Fruit fly (Drosophila melanogaster) whole organism, pupa: ENCODE data around the gene alpha-Spec.

ENCODE experiments used
- CG10348 ChIP-seq: fragments of 200-800 bp; sonication (Bioruptor generic); IDR thresholded peaks from 2 replicates; pipeline ENCODE4 v1.3.6; 2022; ENCODE audit warnings: missing biosample characterization, missing genetic modification characterization
- CG12605 ChIP-seq: fragments of 200-800 bp; sonication (Bioruptor generic); IDR thresholded peaks from 2 replicates; pipeline ENCODE4 v1.3.6; 2022; ENCODE audit warnings: missing biosample characterization, missing genetic modification characterization
- CG13204 ChIP-seq: fragments of 200-800 bp; sonication (Bioruptor generic); optimal IDR thresholded peaks from 2 replicates; lab custom pipeline; 2018; ENCODE audit warnings: missing biosample characterization, mild to moderate bottlenecking, missing genetic modification characterization, moderate library complexity
- CG14655 ChIP-seq: fragments of 200-800 bp; sonication (Bioruptor generic); optimal IDR thresholded peaks from 3 replicates; lab custom pipeline; 2017; ENCODE audit warnings: mild to moderate bottlenecking, missing biosample characterization, missing genetic modification reagents, missing genetic modification characterization
- CG15710 ChIP-seq: fragments of 200-800 bp; sonication (Bioruptor generic); optimal IDR thresholded peaks from 2 replicates; lab custom pipeline; 2018; ENCODE audit warnings: missing biosample characterization, mild to moderate bottlenecking, missing genetic modification characterization, moderate library complexity
- CG17806 ChIP-seq: fragments of 200-800 bp; sonication (Bioruptor generic); optimal IDR thresholded peaks from 2 replicates; lab custom pipeline; 2018; ENCODE audit warnings: missing biosample characterization, mild to moderate bottlenecking, missing genetic modification characterization, moderate library complexity
- CG32121 ChIP-seq: fragments of 200-800 bp; sonication (Bioruptor generic); IDR thresholded peaks from 2 replicates; pipeline ENCODE4 v1.3.6; 2022; ENCODE audit warnings: missing biosample characterization, missing genetic modification characterization
- CG34367 ChIP-seq: fragments of 200-800 bp; sonication (Bioruptor generic); optimal IDR thresholded peaks from 2 replicates; lab custom pipeline; 2018; ENCODE audit warnings: missing biosample characterization, mild to moderate bottlenecking, missing genetic modification characterization
- CG4496 ChIP-seq: fragments of 200-800 bp; sonication (Bioruptor generic); IDR thresholded peaks from 3 replicates; pipeline ENCODE4 v1.3.6; 2022; ENCODE audit warnings: missing biosample characterization, missing genetic modification characterization
- CG8159 ChIP-seq: fragments of 200-800 bp; sonication (Bioruptor generic); optimal IDR thresholded peaks from 3 replicates; lab custom pipeline; 2018; ENCODE audit warnings: missing biosample characterization, mild to moderate bottlenecking, missing genetic modification characterization, moderate library complexity
- CG8301 ChIP-seq: fragments of 200-800 bp; sonication (Bioruptor generic); optimal IDR thresholded peaks from 2 replicates; lab custom pipeline; 2018; ENCODE audit warnings: missing biosample characterization, mild to moderate bottlenecking, missing genetic modification characterization
- CG9948 ChIP-seq: fragments of 200-800 bp; sonication (Bioruptor generic); optimal IDR thresholded peaks from 2 replicates; lab custom pipeline; 2018; ENCODE audit warnings: missing biosample characterization, mild to moderate bottlenecking, missing genetic modification characterization, moderate library complexity
- D1 ChIP-seq: fragments of 200-800 bp; sonication (Bioruptor generic); optimal IDR thresholded peaks from 2 replicates; lab custom pipeline; 2018; ENCODE audit warnings: missing biosample characterization, mild to moderate bottlenecking, missing genetic modification characterization, moderate library complexity
- EcR ChIP-seq: fragments of 200-800 bp; sonication (Bioruptor generic); optimal IDR thresholded peaks from 3 replicates; lab custom pipeline; 2019; ENCODE audit warnings: missing biosample characterization, missing genetic modification characterization, mild to moderate bottlenecking, moderate library complexity, missing genetic modification reagents
- Ets98B ChIP-seq: fragments of 200-800 bp; sonication (Bioruptor generic); IDR thresholded peaks from 2 replicates; pipeline ENCODE4 v1.3.6; 2022; ENCODE audit warnings: missing biosample characterization, missing genetic modification characterization
- Pif1A ChIP-seq: fragments of 200-800 bp; sonication (Bioruptor generic); optimal IDR thresholded peaks from 3 replicates; lab custom pipeline; 2016; ENCODE audit warnings: missing biosample characterization, missing genetic modification characterization
- Pif1B ChIP-seq: fragments of 200-800 bp; sonication (Bioruptor generic); optimal IDR thresholded peaks from 3 replicates; lab custom pipeline; 2016; ENCODE audit warnings: missing biosample characterization, missing genetic modification characterization
- Snoo ChIP-seq: fragments of 200-800 bp; sonication (Bioruptor generic); optimal IDR thresholded peaks from 3 replicates; lab custom pipeline; 2017; ENCODE audit warnings: missing biosample characterization, mild to moderate bottlenecking, missing genetic modification characterization, inconsistent platforms
- fd96Ca ChIP-seq: fragments of 200-800 bp; sonication (Bioruptor generic); IDR thresholded peaks from 3 replicates; pipeline ENCODE4 v1.3.6; 2022; ENCODE audit warnings: missing biosample characterization, missing genetic modification characterization
- gl ChIP-seq: fragments of 200-800 bp; sonication (Bioruptor generic); optimal IDR thresholded peaks from 2 replicates; lab custom pipeline; 2018; ENCODE audit warnings: missing biosample characterization, mild to moderate bottlenecking, missing genetic modification characterization
- rn ChIP-seq: fragments of 200-800 bp; sonication (Bioruptor generic); IDR thresholded peaks from 2 replicates; pipeline ENCODE4 v1.3.6; 2022; ENCODE audit warnings: missing biosample characterization, missing genetic modification characterization

The alpha-Spec gene

dm6 chr3L:1827809-1828371 lies 32.8 kb upstream of the alpha-Spec start:
- TF ChIP-seq EcR (GFP tag; lab: Kevin White, UChicago) (peak; percentile 75), gl (tag; lab: Kevin White, UChicago) (no peak), CG13204 (peak; percentile 38), CG17806 (tag; lab: Kevin White, UChicago) (no peak), CG14655 (GFP tag; lab: Kevin White, UChicago) (no peak), CG8301 (tag; lab: Kevin White, UChicago) (no peak), CG4496 (GFP tag; lab: Robert Waterston, UW) (no peak), CG9948 (no peak), Snoo (tag; lab: Kevin White, UChicago) (peak; percentile 1), CG32121 (GFP tag; lab: Robert Waterston, UW) (no peak)

dm6 chr3L:1822365-1822764 lies 27.2 kb upstream of the alpha-Spec start:
- TF ChIP-seq Pif1A (GFP tag; lab: Kevin White, UChicago) (no peak), CG13204 (peak; percentile 45), EcR (GFP tag; lab: Kevin White, UChicago) (peak; percentile 22), CG4496 (GFP tag; lab: Robert Waterston, UW) (0 out of 3 replicates have a peak, but pooled peaks have one; percentile 19), CG34367 (no peak)

- TF ChIP-seq D1 (tag; lab: Kevin White, UChicago) (no peak), CG4496 (GFP tag; lab: Robert Waterston, UW) (no peak; the same call in 2 of the 3 replicates), CG8159 (tag; lab: Kevin White, UChicago) (no peak), EcR (GFP tag; lab: Kevin White, UChicago) (peak; percentile 84), CG10348 (GFP tag; lab: Robert Waterston, UW) (no peak), fd96Ca (no peak), Ets98B (GFP tag; lab: Robert Waterston, UW) (no peak), CG13204 (peak; percentile 36), CG8301 (tag; lab: Kevin White, UChicago) (no peak), CG12605 (GFP tag; lab: Robert Waterston, UW) (no peak), CG32121 (GFP tag; lab: Robert Waterston, UW) (no peak)
Measured at dm6 chr3L:1821140-1821539, 26.0 kb upstream of the alpha-Spec start.

- TF ChIP-seq EcR (GFP tag; lab: Kevin White, UChicago) (peak; percentile 93), rn (GFP tag; lab: Robert Waterston, UW) (no peak)
Measured at dm6 chr3L:1818834-1819233, 23.7 kb upstream of the alpha-Spec start.

dm6 chr3L:1817405-1817804 lies 22.3 kb upstream of the alpha-Spec start:
- TF ChIP-seq Ets98B (GFP tag; lab: Robert Waterston, UW) (no peak), CG17806 (tag; lab: Kevin White, UChicago) (no peak), CG8301 (tag; lab: Kevin White, UChicago) (no peak), Pif1B (no peak), CG34367 (no peak), Snoo (tag; lab: Kevin White, UChicago) (no peak), Pif1A (GFP tag; lab: Kevin White, UChicago) (no peak), CG10348 (GFP tag; lab: Robert Waterston, UW) (no peak), CG12605 (GFP tag; lab: Robert Waterston, UW) (no peak)

dm6 chr3L:1816614-1817013 lies 21.5 kb upstream of the alpha-Spec start:
- TF ChIP-seq CG15710 (tag; lab: Kevin White, UChicago) (no peak), gl (tag; lab: Kevin White, UChicago) (no peak), CG9948 (no peak), CG8301 (tag; lab: Kevin White, UChicago) (no peak), fd96Ca (no peak), Pif1A (GFP tag; lab: Kevin White, UChicago) (no peak), Pif1B (no peak), EcR (GFP tag; lab: Kevin White, UChicago) (peak; percentile 83)

dm6 chr3L:1810288-1810687 lies 15.2 kb upstream of the alpha-Spec start, which contains the start of gene GV1:
GV1 (plus strand) TSS chr3L:1810588.
- TF ChIP-seq D1 (tag; lab: Kevin White, UChicago) (peak; percentile 8), Pif1B (peak; percentile 73), CG14655 (GFP tag; lab: Kevin White, UChicago) (peak; percentile 70), EcR (GFP tag; lab: Kevin White, UChicago) (peak; percentile 77), CG34367 (peak; percentile 83), CG15710 (tag; lab: Kevin White, UChicago) (peak; percentile 82), Ets98B (GFP tag; lab: Robert Waterston, UW) (peak; percentile 80), CG13204 (peak; percentile 95), CG9948 (peak; percentile 52), CG8159 (tag; lab: Kevin White, UChicago) (peak; percentile 80), rn (GFP tag; lab: Robert Waterston, UW) (no peak), gl (tag; lab: Kevin White, UChicago) (peak; percentile 95), Snoo (tag; lab: Kevin White, UChicago) (peak; percentile 48), fd96Ca (peak; percentile 72; the same call in 2 of the 3 replicates), Pif1A (GFP tag; lab: Kevin White, UChicago) (peak; percentile 78), CG12605 (GFP tag; lab: Robert Waterston, UW) (peak; percentile 96), CG32121 (GFP tag; lab: Robert Waterston, UW) (peak; percentile 71), CG4496 (GFP tag; lab: Robert Waterston, UW) (peak; percentile 88), CG8301 (tag; lab: Kevin White, UChicago) (peak; percentile 69), CG17806 (tag; lab: Kevin White, UChicago) (peak; percentile 72), CG10348 (GFP tag; lab: Robert Waterston, UW) (no peak)
